Worm (Caenorhabditis elegans) whole organism, L4 larva: ENCODE results near the gene rhy-1.

Source experiments
- D1046.2 ChIP-seq: fragments of 200-800 bp; sonication (Bioruptor generic); IDR thresholded peaks from 2 replicates; pipeline ENCODE4 v1.3.6; 2022; ENCODE audit warnings: missing genetic modification characterization, missing compliant biosample characterization
- F26F4.8 ChIP-seq: fragments of 200-800 bp; sonication (Bioruptor generic); conservative IDR thresholded peaks from 2 replicates; pipeline ENCODE4 v1.3.6; 2022; ENCODE audit warnings: missing genetic modification characterization, missing compliant biosample characterization
- F37D6.2 ChIP-seq: sonication (generic microtip); optimal IDR thresholded peaks from 2 replicates; lab custom pipeline; 2016; ENCODE audit warnings: mild to moderate bottlenecking, missing genetic modification characterization, missing compliant biosample characterization
- Y48G9A.11 ChIP-seq: fragments of 200-800 bp; sonication (Bioruptor generic); IDR thresholded peaks from 2 replicates; pipeline ENCODE4 v1.3.6; 2022; ENCODE audit warnings: missing genetic modification reagents, missing genetic modification characterization, missing compliant biosample characterization
- ZK337.2 ChIP-seq: fragments of 200-800 bp; sonication (Bioruptor generic); IDR thresholded peaks from 2 replicates; pipeline ENCODE4 v1.3.6; 2022; ENCODE audit warnings: missing genetic modification reagents, missing genetic modification characterization, missing compliant biosample characterization
- aha-1 ChIP-seq: fragments of 150-350 bp; peaks from one replicate; lab custom pipeline; 2014; ENCODE audit warnings: missing biosample characterization, missing genetic modification characterization
- aly-2 ChIP-seq: sonication (generic microtip); optimal IDR thresholded peaks from 2 replicates; lab custom pipeline; 2018; ENCODE audit warnings: missing biosample characterization, missing genetic modification characterization
- ama-1 ChIP-seq: fragments of 150-350 bp; optimal IDR thresholded peaks from 2 replicates; lab custom pipeline; 2014; ENCODE audit warnings: inconsistent platforms, mixed read lengths
- arid-1 ChIP-seq: fragments of 200-800 bp; sonication (Bioruptor generic); conservative IDR thresholded peaks from 2 replicates; pipeline ENCODE4 v1.3.6; 2022; ENCODE audit warnings: missing genetic modification reagents, missing genetic modification characterization, missing compliant biosample characterization
- ceh-32 ChIP-seq: sonication (generic microtip); optimal IDR thresholded peaks from 2 replicates; lab custom pipeline; 2016; ENCODE audit warnings: mild to moderate bottlenecking, missing genetic modification characterization, missing compliant biosample characterization; ENCODE audit not compliant: poor library complexity
- ctbp-1 ChIP-seq: fragments of 200-800 bp; sonication (Bioruptor generic); IDR thresholded peaks from 2 replicates; pipeline ENCODE4 v1.3.6; 2022; ENCODE audit warnings: missing genetic modification reagents, missing genetic modification characterization, missing compliant biosample characterization
- daf-16 ChIP-seq, 3 experiments: sonication (generic microtip); optimal IDR thresholded peaks; 2 replicates each; lab custom pipeline; 2016 to 2017; ENCODE audit warnings: missing genetic modification characterization in 3 of 3, missing genetic modification reagents in 3 of 3, mild to moderate bottlenecking in 2 of 3, missing compliant biosample characterization in 2 of 3, missing biosample characterization in 1 of 3, moderate library complexity in 1 of 3
- dmd-6 ChIP-seq: fragments of 200-800 bp; sonication (Bioruptor generic); IDR thresholded peaks from 2 replicates; pipeline ENCODE4 v1.3.6; 2022; ENCODE audit warnings: missing genetic modification reagents, missing genetic modification characterization, missing compliant biosample characterization
- dve-1 ChIP-seq: sonication (generic microtip); optimal IDR thresholded peaks from 2 replicates; lab custom pipeline; 2017; ENCODE audit warnings: antibody characterized with exemption, mild to moderate bottlenecking, missing genetic modification characterization, missing compliant biosample characterization; ENCODE audit not compliant: insufficient read depth
- fkh-10 ChIP-seq: fragments of 150-350 bp; optimal IDR thresholded peaks from 2 replicates; lab custom pipeline; 2014; ENCODE audit warnings: missing biosample characterization, missing genetic modification reagents, missing genetic modification characterization
- fos-1 ChIP-seq: fragments of 150-350 bp; optimal IDR thresholded peaks from 2 replicates; lab custom pipeline; 2014; ENCODE audit warnings: missing biosample characterization, missing genetic modification characterization
- gei-8 ChIP-seq: fragments of 200-800 bp; sonication (Bioruptor generic); optimal IDR thresholded peaks from 2 replicates; lab custom pipeline; 2018; ENCODE audit warnings: mild to moderate bottlenecking, missing genetic modification characterization, missing compliant biosample characterization
- hif-1 ChIP-seq, 2 experiments: sonication (generic microtip); optimal IDR thresholded peaks; 2 replicates each; lab custom pipeline; 2016 to 2017; ENCODE audit warnings: missing compliant biosample characterization in 2 of 2, missing genetic modification characterization in 2 of 2, missing genetic modification reagents in 2 of 2, missing genotype in 2 of 2, mild to moderate bottlenecking in 1 of 2
- hlh-11 ChIP-seq: fragments of 200-800 bp; sonication (Bioruptor generic); optimal IDR thresholded peaks from 2 replicates; lab custom pipeline; 2018; ENCODE audit warnings: mild to moderate bottlenecking, missing genetic modification characterization, missing compliant biosample characterization
- hlh-30 ChIP-seq: sonication (generic microtip); optimal IDR thresholded peaks from 2 replicates; lab custom pipeline; 2017; ENCODE audit warnings: antibody characterized with exemption, mild to moderate bottlenecking, missing genetic modification characterization, missing compliant biosample characterization; ENCODE audit not compliant: insufficient read depth
- lim-7 ChIP-seq: fragments of 200-800 bp; sonication (Bioruptor generic); IDR thresholded peaks from 2 replicates; pipeline ENCODE4 v1.3.6; 2022; ENCODE audit warnings: missing genetic modification characterization, missing compliant biosample characterization
- lir-3 ChIP-seq: sonication (generic microtip); optimal IDR thresholded peaks from 2 replicates; lab custom pipeline; 2016; ENCODE audit warnings: mild to moderate bottlenecking, missing genetic modification characterization, missing compliant biosample characterization
- madf-9 ChIP-seq: fragments of 200-800 bp; sonication (Bioruptor generic); conservative IDR thresholded peaks from 2 replicates; pipeline ENCODE4 v1.3.6; 2022; ENCODE audit warnings: missing genetic modification reagents, missing genetic modification characterization, missing compliant biosample characterization
- mdt-29 ChIP-seq: fragments of 200-800 bp; sonication (Bioruptor generic); IDR thresholded peaks from 2 replicates; pipeline ENCODE4 v1.3.6; 2022; ENCODE audit warnings: missing genetic modification reagents, missing genetic modification characterization, missing compliant biosample characterization
- mep-1 ChIP-seq: fragments of 150-350 bp; sonication (generic microtip); optimal IDR thresholded peaks from 3 replicates; lab custom pipeline; 2014; ENCODE audit warnings: missing biosample characterization, missing genetic modification characterization
- mxl-2 ChIP-seq: fragments of 200-800 bp; sonication (Bioruptor generic); conservative IDR thresholded peaks from 2 replicates; pipeline ENCODE4 v1.3.6; 2022; ENCODE audit warnings: missing genetic modification reagents, missing genetic modification characterization, missing compliant biosample characterization
- mxl-3 ChIP-seq: fragments of 200-800 bp; sonication (Bioruptor generic); optimal IDR thresholded peaks from 2 replicates; lab custom pipeline; 2018; ENCODE audit warnings: mild to moderate bottlenecking, missing genetic modification characterization, missing compliant biosample characterization
- nhr-10 ChIP-seq: fragments of 150-350 bp; optimal IDR thresholded peaks from 2 replicates; lab custom pipeline; 2014; ENCODE audit warnings: missing biosample characterization, missing genetic modification characterization
- nhr-237 ChIP-seq: sonication (generic microtip); optimal IDR thresholded peaks from 2 replicates; lab custom pipeline; 2017; ENCODE audit warnings: missing biosample characterization, missing genetic modification characterization
- nhr-28 ChIP-seq: fragments of 150-350 bp; optimal IDR thresholded peaks from 2 replicates; lab custom pipeline; 2014; ENCODE audit warnings: missing biosample characterization, missing genetic modification characterization
- pqm-1 ChIP-seq: sonication (generic microtip); optimal IDR thresholded peaks from 2 replicates; lab custom pipeline; 2017; ENCODE audit warnings: missing biosample characterization, missing genetic modification characterization
- rbr-2 ChIP-seq: sonication (generic microtip); optimal IDR thresholded peaks from 2 replicates; lab custom pipeline; 2016; ENCODE audit warnings: missing genotype, missing genetic modification characterization, missing compliant biosample characterization
- saeg-2 ChIP-seq: fragments of 200-800 bp; sonication (Bioruptor generic); IDR thresholded peaks from 2 replicates; pipeline ENCODE4 v1.3.6; 2022; ENCODE audit warnings: missing genetic modification reagents, missing genetic modification characterization, missing compliant biosample characterization
- skn-1 ChIP-seq: fragments of 150-350 bp; optimal IDR thresholded peaks from 2 replicates; lab custom pipeline; 2014; ENCODE audit warnings: missing biosample characterization, missing genetic modification characterization
- snpc-4 ChIP-seq: fragments of 150-350 bp; optimal IDR thresholded peaks from 2 replicates; lab custom pipeline; 2014; ENCODE audit warnings: missing biosample characterization, missing genetic modification characterization
- tra-1 ChIP-seq: fragments of 200-800 bp; sonication (Bioruptor generic); IDR thresholded peaks from 2 replicates; pipeline ENCODE4 v1.3.6; 2022; ENCODE audit warnings: missing genetic modification reagents, missing genetic modification characterization, missing compliant biosample characterization
- unc-62 ChIP-seq, 3 experiments: fragments of 150-350 bp in 1 of 3; sonication (generic microtip); optimal IDR thresholded peaks in 2 of 3; peaks in 1 of 3; 1 replicate in 1 of 3; 2 replicates in 2 of 3; lab custom pipeline; 2014 to 2017; ENCODE audit warnings: missing biosample characterization in 3 of 3, missing genetic modification characterization in 3 of 3, missing genetic modification reagents in 3 of 3, missing genotype in 1 of 3
- vab-7 ChIP-seq: fragments of 200-800 bp; sonication (Bioruptor generic); IDR thresholded peaks from 2 replicates; pipeline ENCODE4 v1.3.6; 2022; ENCODE audit warnings: missing genetic modification reagents, missing genetic modification characterization, missing compliant biosample characterization
- zip-2 ChIP-seq: fragments of 150-350 bp; optimal IDR thresholded peaks from 2 replicates; lab custom pipeline; 2014; ENCODE audit warnings: missing biosample characterization, missing genetic modification characterization

rhy-1 gene

ce11 chrII:9190513-9191099 is 29.4 kb downstream of the rhy-1 start:
- TF ChIP-seq aha-1 (tag; lab: Kevin White, UChicago) (peak; percentile 30), mdt-29 (GFP tag; lab: Robert Waterston, UW) (no peak)

ce11 chrII:9194195-9194594 is 33.0 kb downstream of the rhy-1 start, which contains the start of gene twk-4:
Gene twk-4 (minus strand): TSS chrII:9194295.
- TF ChIP-seq unc-62 (GFP tag; optimal IDR thresholded peaks at IDR 0.05 in 1 of 2; lab: Kevin White, UChicago) (no peak), unc-62 (tag; optimal IDR thresholded peaks at IDR 0.05; lab: Kevin White, UChicago) (no peak), hlh-30 (no peak), hif-1 (tag; optimal IDR thresholded peaks at IDR 0.05; lab: Kevin White, UChicago) (no peak), lir-3 (tag; lab: Kevin White, UChicago) (no peak), arid-1 (GFP tag; lab: Robert Waterston, UW) (no peak), lim-7 (GFP tag; lab: Robert Waterston, UW) (no peak), ZK337.2 (GFP tag; lab: Robert Waterston, UW) (no peak), tra-1 (GFP tag; lab: Robert Waterston, UW) (no peak), skn-1 (tag; lab: Kevin White, UChicago) (no peak)

- TF ChIP-seq dmd-6 (GFP tag; lab: Robert Waterston, UW) (peak; percentile 58; the same call in 1 of the 2 replicates), hlh-11 (tag; lab: Kevin White, UChicago) (peak; percentile 67), ceh-32 (tag; lab: Kevin White, UChicago) (no peak), dve-1 (peak; percentile 46), hlh-30 (peak; percentile 53), zip-2 (tag; lab: Kevin White, UChicago) (no peak), mxl-3 (GFP tag; lab: Kevin White, UChicago) (no peak), pqm-1 (tag; lab: Kevin White, UChicago) (peak; percentile 86), gei-8 (GFP tag; lab: Kevin White, UChicago) (no peak), vab-7 (GFP tag; lab: Robert Waterston, UW) (no peak), snpc-4 (no peak), madf-9 (no peak), daf-16 (GFP tag; optimal IDR thresholded peaks at IDR 0.05; lab: Kevin White, UChicago) (no peak), daf-16 (tag; optimal IDR thresholded peaks at IDR 0.05; lab: Kevin White, UChicago) (peak; percentile 79), fkh-10 (no peak), mep-1 (tag; lab: Kevin White, UChicago) (peak; percentile 2), nhr-28 (tag; lab: Kevin White, UChicago) (peak; percentile 43)
Measured at ce11 chrII:9196325-9196724, 35.1 kb downstream of the rhy-1 start.

ce11 chrII:9197212-9197611 is 36.0 kb downstream of the rhy-1 start, which contains the start of gene let-23:
Gene let-23 (plus strand): TSS chrII:9197512.
- no peak for TF ChIP-seq ama-1 (lab: Kevin White, UChicago)
- TF ChIP-seq saeg-2 (GFP tag; lab: Robert Waterston, UW): no peak
- no peak for TF ChIP-seq ctbp-1 (GFP tag; lab: Robert Waterston, UW)
- TF ChIP-seq fos-1 (tag; lab: Kevin White, UChicago): no peak
- no peak for TF ChIP-seq F26F4.8 (GFP tag; lab: Robert Waterston, UW)
- TF ChIP-seq mxl-3 (GFP tag; lab: Kevin White, UChicago): no peak
- TF ChIP-seq aly-2: no peak
- TF ChIP-seq nhr-10 (tag; lab: Kevin White, UChicago): no peak
- TF ChIP-seq D1046.2 (GFP tag; lab: Robert Waterston, UW): no peak
- no peak for TF ChIP-seq mxl-2 (GFP tag; lab: Robert Waterston, UW)
- no peak for TF ChIP-seq rbr-2 (tag; lab: Kevin White, UChicago)
- TF ChIP-seq unc-62 (GFP tag; optimal IDR thresholded peaks at IDR 0.05 in 1 of 2; lab: Kevin White, UChicago): no peak
- TF ChIP-seq unc-62 (tag; optimal IDR thresholded peaks at IDR 0.05; lab: Kevin White, UChicago): no peak
- TF ChIP-seq F37D6.2 (tag; lab: Kevin White, UChicago): no peak
- TF ChIP-seq nhr-237: no peak
- no peak for TF ChIP-seq snpc-4
- no peak for TF ChIP-seq daf-16 (GFP tag; optimal IDR thresholded peaks at IDR 0.05; lab: Kevin White, UChicago)
- TF ChIP-seq daf-16 (tag; optimal IDR thresholded peaks at IDR 0.05; lab: Kevin White, UChicago): no peak
- no peak for TF ChIP-seq tra-1 (GFP tag; lab: Robert Waterston, UW)
- TF ChIP-seq Y48G9A.11: no peak
